Worm (Caenorhabditis elegans) whole organism, mixed stage, embryonic: ENCODE measurements around the gene C46C2.6.

Experiments used
- M03D4.4 ChIP-seq: sonication (generic microtip); optimal IDR thresholded peaks from 2 replicates; lab custom pipeline; 2017; ENCODE audit warnings: mild to moderate bottlenecking, missing genetic modification characterization, missing compliant biosample characterization
- bed-3 ChIP-seq: fragments of 200-800 bp; sonication (Bioruptor generic); optimal IDR thresholded peaks from 3 replicates; lab custom pipeline; 2018; ENCODE audit warnings: mild to moderate bottlenecking, missing genetic modification characterization, moderate library complexity, missing compliant biosample characterization
- blmp-1 ChIP-seq: fragments of 150-350 bp; optimal IDR thresholded peaks from 2 replicates; lab custom pipeline; 2014; ENCODE audit warnings: missing biosample characterization, missing genetic modification characterization
- ceh-39 ChIP-seq: fragments of 150-350 bp; optimal IDR thresholded peaks from 2 replicates; lab custom pipeline; 2014; ENCODE audit warnings: missing biosample characterization, missing genetic modification characterization
- ceh-43 ChIP-seq: fragments of 200-800 bp; sonication (Bioruptor generic); optimal IDR thresholded peaks from 2 replicates; lab custom pipeline; 2018; ENCODE audit warnings: mild to moderate bottlenecking, missing genetic modification characterization, moderate library complexity, missing compliant biosample characterization
- ceh-83 ChIP-seq: fragments of 200-800 bp; sonication (Bioruptor generic); optimal IDR thresholded peaks from 2 replicates; lab custom pipeline; 2018; ENCODE audit warnings: mild to moderate bottlenecking, missing genetic modification characterization, missing compliant biosample characterization
- ces-1 ChIP-seq: fragments of 150-350 bp; optimal IDR thresholded peaks from 2 replicates; lab custom pipeline; 2014; ENCODE audit warnings: missing biosample characterization, missing genetic modification reagents, missing genetic modification characterization
- cnd-1 ChIP-seq: fragments of 200-800 bp; sonication (Bioruptor generic); optimal IDR thresholded peaks from 2 replicates; lab custom pipeline; 2018; ENCODE audit warnings: mild to moderate bottlenecking, missing genetic modification characterization, missing compliant biosample characterization
- drap-1 ChIP-seq: fragments of 200-800 bp; sonication (Bioruptor generic); optimal IDR thresholded peaks from 3 replicates; lab custom pipeline; 2018; ENCODE audit warnings: mild to moderate bottlenecking, missing genetic modification characterization, missing compliant biosample characterization
- elt-1 ChIP-seq: sonication (generic microtip); optimal IDR thresholded peaks from 2 replicates; lab custom pipeline; 2017; ENCODE audit warnings: missing genetic modification characterization, mild to moderate bottlenecking, missing compliant biosample characterization, antibody characterized with exemption, moderate library complexity, borderline replicate concordance; ENCODE audit not compliant: insufficient read depth
- elt-3 ChIP-seq: fragments of 150-350 bp; optimal IDR thresholded peaks from 2 replicates; lab custom pipeline; 2014; ENCODE audit warnings: missing biosample characterization, missing genetic modification characterization
- flh-1 ChIP-seq: fragments of 200-800 bp; sonication (Bioruptor generic); optimal IDR thresholded peaks from 2 replicates; lab custom pipeline; 2018; ENCODE audit warnings: mild to moderate bottlenecking, missing genetic modification characterization, moderate library complexity, missing compliant biosample characterization
- ham-2 ChIP-seq: fragments of 200-800 bp; sonication (Bioruptor generic); optimal IDR thresholded peaks from 2 replicates; lab custom pipeline; 2018; ENCODE audit warnings: mild to moderate bottlenecking, missing genetic modification characterization, missing compliant biosample characterization
- hlh-1 ChIP-seq: fragments of 150-350 bp; optimal IDR thresholded peaks from 2 replicates; lab custom pipeline; 2014; ENCODE audit warnings: missing biosample characterization, missing genetic modification reagents, missing genetic modification characterization
- lin-32 ChIP-seq: fragments of 200-800 bp; sonication (Bioruptor generic); optimal IDR thresholded peaks from 2 replicates; lab custom pipeline; 2018; ENCODE audit warnings: mild to moderate bottlenecking, missing genetic modification characterization, missing compliant biosample characterization
- lsy-2 ChIP-seq: fragments of 150-350 bp; optimal IDR thresholded peaks from 2 replicates; lab custom pipeline; 2014; ENCODE audit warnings: missing biosample characterization, missing genetic modification characterization
- mab-5 ChIP-seq: fragments of 150-350 bp; optimal IDR thresholded peaks from 2 replicates; lab custom pipeline; 2014; ENCODE audit warnings: missing biosample characterization, missing genetic modification characterization
- mep-1 ChIP-seq: fragments of 150-350 bp; optimal IDR thresholded peaks from 2 replicates; lab custom pipeline; 2017; ENCODE audit warnings: missing biosample characterization, missing genetic modification reagents, missing genetic modification characterization, inconsistent platforms
- mls-2 ChIP-seq: sonication (generic microtip); optimal IDR thresholded peaks from 2 replicates; lab custom pipeline; 2016; ENCODE audit warnings: mild to moderate bottlenecking, missing genetic modification characterization, moderate library complexity, missing compliant biosample characterization
- nhr-12 ChIP-seq: fragments of 150-350 bp; optimal IDR thresholded peaks from 2 replicates; lab custom pipeline; 2014; ENCODE audit warnings: missing biosample characterization, missing genetic modification characterization
- nhr-2 ChIP-seq: fragments of 150-350 bp; optimal IDR thresholded peaks from 2 replicates; lab custom pipeline; 2014; ENCODE audit warnings: missing biosample characterization, missing genetic modification characterization
- nhr-237 ChIP-seq: fragments of 150-350 bp; optimal IDR thresholded peaks from 2 replicates; lab custom pipeline; 2014; ENCODE audit warnings: missing biosample characterization, missing genetic modification characterization
- nhr-28 ChIP-seq: fragments of 150-350 bp; optimal IDR thresholded peaks from 2 replicates; lab custom pipeline; 2014; ENCODE audit warnings: missing biosample characterization, missing genetic modification characterization
- nhr-76 ChIP-seq: sonication (generic microtip); optimal IDR thresholded peaks from 2 replicates; lab custom pipeline; 2017; ENCODE audit warnings: missing biosample characterization, missing genetic modification characterization
- pha-4 ChIP-seq: fragments of 150-350 bp; optimal IDR thresholded peaks from 2 replicates; lab custom pipeline; 2018; ENCODE audit warnings: missing biosample characterization, missing genetic modification reagents, missing genetic modification characterization
- snpc-4 ChIP-seq: fragments of 150-350 bp; optimal IDR thresholded peaks from 2 replicates; lab custom pipeline; 2014; ENCODE audit warnings: missing biosample characterization, missing genetic modification characterization
- sptf-1 ChIP-seq: sonication (generic microtip); optimal IDR thresholded peaks from 2 replicates; lab custom pipeline; 2017; ENCODE audit warnings: mild to moderate bottlenecking, missing genetic modification characterization, moderate library complexity, missing compliant biosample characterization
- unc-39 ChIP-seq: fragments of 150-350 bp; optimal IDR thresholded peaks from 2 replicates; lab custom pipeline; 2014; ENCODE audit warnings: missing biosample characterization, missing genetic modification characterization
- unc-62 ChIP-seq: fragments of 150-350 bp; optimal IDR thresholded peaks from 2 replicates; lab custom pipeline; 2014; ENCODE audit warnings: missing biosample characterization, missing genetic modification reagents, missing genetic modification characterization
- zip-8 ChIP-seq: fragments of 150-350 bp; optimal IDR thresholded peaks from 2 replicates; lab custom pipeline; 2014; ENCODE audit warnings: missing biosample characterization, missing genetic modification characterization
- ztf-11 ChIP-seq: fragments of 150-350 bp; optimal IDR thresholded peaks from 2 replicates; lab custom pipeline; 2014; ENCODE audit warnings: missing biosample characterization, missing genetic modification characterization

The C46C2.6 gene

ce11 chrIV:9260826-9261225 is 48.6 kb downstream of the C46C2.6 start:
- TF ChIP-seq mls-2 (tag; lab: Kevin White, UChicago): no peak
- no peak for TF ChIP-seq nhr-28 (tag; lab: Kevin White, UChicago)
- no peak for TF ChIP-seq drap-1 (GFP tag; lab: Kevin White, UChicago)
- TF ChIP-seq zip-8 (tag; lab: Kevin White, UChicago): no peak
- TF ChIP-seq hlh-1 (tag; lab: Kevin White, UChicago): no peak
- no peak for TF ChIP-seq unc-62 (GFP tag; lab: Kevin White, UChicago)
- TF ChIP-seq nhr-12 (tag; lab: Kevin White, UChicago): no peak
- TF ChIP-seq elt-3 (tag; lab: Kevin White, UChicago): no peak

ce11 chrIV:9261687-9262086 is 49.5 kb downstream of the C46C2.6 start, which contains the start of gene col-120:
TSS of gene col-120 (minus strand) at chrIV:9261787.
- TF ChIP-seq nhr-76 (tag; lab: Kevin White, UChicago) (no peak), elt-3 (tag; lab: Kevin White, UChicago) (no peak), nhr-12 (tag; lab: Kevin White, UChicago) (no peak), ceh-83 (GFP tag; lab: Kevin White, UChicago) (no peak), lsy-2 (tag; lab: Kevin White, UChicago) (no peak), nhr-28 (tag; lab: Kevin White, UChicago) (no peak), drap-1 (GFP tag; lab: Kevin White, UChicago) (no peak), flh-1 (GFP tag; lab: Kevin White, UChicago) (no peak), sptf-1 (tag; lab: Kevin White, UChicago) (no peak), ham-2 (GFP tag; lab: Kevin White, UChicago) (no peak), elt-1 (tag; lab: Kevin White, UChicago) (no peak), mab-5 (tag; lab: Kevin White, UChicago) (no peak), zip-8 (tag; lab: Kevin White, UChicago) (no peak)

DNA sequence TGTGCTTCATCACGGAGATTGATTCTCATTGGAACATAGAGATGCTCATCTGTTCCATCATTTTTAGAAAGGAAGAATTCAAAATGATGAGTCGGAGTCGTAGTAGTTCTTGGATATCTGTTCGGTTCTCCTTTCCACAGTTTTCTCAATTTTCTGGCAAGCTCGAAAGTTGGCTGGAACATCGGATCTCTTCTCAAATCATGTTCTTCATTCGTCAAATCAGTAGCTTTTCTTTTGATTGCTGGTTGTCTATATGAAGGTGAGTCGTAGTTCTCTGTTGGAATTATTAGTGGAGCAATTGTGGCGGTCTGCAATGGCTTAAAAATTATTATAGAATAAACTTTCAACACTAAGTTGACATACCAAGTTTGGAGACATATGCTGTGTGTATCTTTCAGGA is 50.1 kb downstream of the C46C2.6 start:
- TF ChIP-seq nhr-237 (tag; lab: Kevin White, UChicago) (no peak), flh-1 (GFP tag; lab: Kevin White, UChicago) (no peak), nhr-2 (no peak), drap-1 (GFP tag; lab: Kevin White, UChicago) (no peak), elt-3 (tag; lab: Kevin White, UChicago) (no peak), unc-62 (GFP tag; lab: Kevin White, UChicago) (no peak), ceh-83 (GFP tag; lab: Kevin White, UChicago) (no peak), lsy-2 (tag; lab: Kevin White, UChicago) (no peak), mls-2 (tag; lab: Kevin White, UChicago) (no peak), ham-2 (GFP tag; lab: Kevin White, UChicago) (no peak), nhr-76 (tag; lab: Kevin White, UChicago) (no peak), bed-3 (GFP tag; lab: Kevin White, UChicago) (no peak), sptf-1 (tag; lab: Kevin White, UChicago) (no peak)

- TF ChIP-seq sptf-1 (tag; lab: Kevin White, UChicago): peak; percentile 69
- peak; percentile 64 for TF ChIP-seq hlh-1 (tag; lab: Kevin White, UChicago)
- no peak for TF ChIP-seq snpc-4 (tag; lab: Kevin White, UChicago)
- peak; percentile 93 for TF ChIP-seq cnd-1
- TF ChIP-seq elt-1 (tag; lab: Kevin White, UChicago): no peak
- TF ChIP-seq blmp-1 (tag; lab: Kevin White, UChicago): no peak
- peak; percentile 91 for TF ChIP-seq lin-32 (GFP tag; lab: Kevin White, UChicago)
- no peak for TF ChIP-seq ceh-43
- TF ChIP-seq ceh-83 (GFP tag; lab: Kevin White, UChicago): peak; percentile 17
- peak; percentile 35 for TF ChIP-seq pha-4 (tag; lab: Kevin White, UChicago)
- peak; percentile 42 for TF ChIP-seq ceh-39
- TF ChIP-seq mls-2 (tag; lab: Kevin White, UChicago): peak; percentile 68
- peak; percentile 18 for TF ChIP-seq ces-1 (GFP tag; lab: Kevin White, UChicago)
- no peak for TF ChIP-seq ham-2 (GFP tag; lab: Kevin White, UChicago)
- TF ChIP-seq mep-1 (tag; lab: Kevin White, UChicago): peak; percentile 55
- TF ChIP-seq unc-39: no peak
- TF ChIP-seq flh-1 (GFP tag; lab: Kevin White, UChicago): no peak
- no peak for TF ChIP-seq elt-3 (tag; lab: Kevin White, UChicago)
- TF ChIP-seq drap-1 (GFP tag; lab: Kevin White, UChicago): peak; percentile 56
- TF ChIP-seq unc-62 (GFP tag; lab: Kevin White, UChicago): peak; percentile 25
- peak; percentile 73 for TF ChIP-seq nhr-2
- peak; percentile 37 for TF ChIP-seq ztf-11 (tag; lab: Kevin White, UChicago)
- TF ChIP-seq lsy-2 (tag; lab: Kevin White, UChicago): no peak
- TF ChIP-seq M03D4.4 (tag; lab: Kevin White, UChicago): peak; percentile 27
These were observed 51.6 kb downstream of the C46C2.6 start, which contains the start of gene flh-1 for ce11 chrIV:9263812-9264320. TSS of gene flh-1 (minus strand) at chrIV:9264270.
